Worm (Caenorhabditis elegans) whole organism, young adult: ENCODE results near the gene msp-45.

ENCODE experiments used
- F33H1.4 ChIP-seq: fragments of 200-800 bp; sonication (Bioruptor generic); IDR thresholded peaks from 2 replicates; pipeline ENCODE4 v1.3.6; 2022; ENCODE audit warnings: missing genetic modification reagents, missing genetic modification characterization, missing compliant biosample characterization
- F57C9.4 ChIP-seq: sonication (generic microtip); optimal IDR thresholded peaks from 2 replicates; lab custom pipeline; 2017; ENCODE audit warnings: mild to moderate bottlenecking, missing genetic modification characterization, missing compliant biosample characterization
- aptf-3 ChIP-seq: fragments of 200-800 bp; sonication (Bioruptor generic); IDR thresholded peaks from 2 replicates; pipeline ENCODE4 v1.3.6; 2022; ENCODE audit warnings: missing genetic modification characterization, missing compliant biosample characterization
- snpc-4 ChIP-seq, 5 experiments: fragments of 150-350 bp in 1 of 5; sonication (generic microtip) in 4 of 5; optimal IDR thresholded peaks; 2 replicates each; lab custom pipeline; 2014 to 2018; ENCODE audit warnings: missing genetic modification characterization in 5 of 5, missing biosample characterization in 3 of 5, antibody characterized with exemption in 2 of 5, mild to moderate bottlenecking in 2 of 5, missing compliant biosample characterization in 2 of 5, missing genotype in 2 of 5, moderate library complexity in 2 of 5, missing genetic modification reagents in 1 of 5

DNA sequence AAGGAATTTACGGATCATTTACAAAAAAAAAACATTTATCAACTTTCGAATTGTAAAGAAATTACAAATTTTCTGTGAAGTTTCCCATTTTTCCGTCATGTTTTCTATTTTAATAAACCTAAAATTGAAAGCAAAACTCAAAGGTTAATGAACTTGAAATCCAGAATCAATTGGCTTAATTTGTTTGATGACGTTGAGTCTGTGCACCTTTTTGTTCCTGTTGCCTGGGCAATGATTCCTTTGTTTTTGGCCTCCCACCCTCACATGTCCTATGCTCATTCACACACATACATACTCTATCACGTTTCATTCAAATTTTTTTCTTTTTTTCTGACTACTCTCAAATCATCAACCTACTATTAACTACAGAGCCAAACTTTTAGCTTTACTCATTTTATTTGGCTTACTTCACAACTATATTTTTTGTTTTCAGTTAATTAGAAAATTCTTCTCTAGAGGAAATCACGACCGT is 20.6 kb downstream of the msp-45 start, which contains the start of gene F58A6.2:
- no peak for TF ChIP-seq F33H1.4
- TF ChIP-seq F57C9.4 (tag; lab: Kevin White, UChicago) = no peak
- no peak for TF ChIP-seq aptf-3 (GFP tag; lab: Robert Waterston, UW)
- TF ChIP-seq snpc-4 (GFP tag; optimal IDR thresholded peaks at IDR 0.05; lab: Kevin White, UChicago) = no peak
- no peak for TF ChIP-seq snpc-4 (tag; optimal IDR thresholded peaks at IDR 0.05; lab: Kevin White, UChicago)
